Worm (Caenorhabditis elegans) whole organism, young adult: ENCODE measurements around the gene zfp-1.

ENCODE experiments used
- B0035.1 ChIP-seq: sonication (generic microtip); optimal IDR thresholded peaks from 2 replicates; lab custom pipeline; 2016; ENCODE audit warnings: missing genetic modification characterization, mild to moderate bottlenecking, missing compliant biosample characterization, missing genotype, missing genetic modification reagents
- F55B11.4 ChIP-seq: sonication (generic microtip); optimal IDR thresholded peaks from 2 replicates; lab custom pipeline; 2016; ENCODE audit warnings: missing compliant biosample characterization, missing genetic modification characterization, borderline replicate concordance; ENCODE audit not compliant: insufficient read depth
- ama-1 ChIP-seq, 3 experiments: fragments of 150-350 bp in 1 of 3; sonication (generic microtip) in 2 of 3; optimal IDR thresholded peaks; 2 replicates each; lab custom pipeline; 2014 to 2018; ENCODE audit warnings: missing biosample characterization in 2 of 3, missing genetic modification characterization in 2 of 3, missing genetic modification reagents in 2 of 3
- ccch-3 ChIP-seq: fragments of 200-800 bp; sonication (Bioruptor generic); optimal IDR thresholded peaks from 2 replicates; lab custom pipeline; 2018; ENCODE audit warnings: mild to moderate bottlenecking, missing genetic modification characterization, missing compliant biosample characterization
- ceh-100 ChIP-seq: fragments of 200-800 bp; sonication (Bioruptor generic); IDR thresholded peaks from 2 replicates; pipeline ENCODE4 v1.3.6; 2022; ENCODE audit warnings: missing genetic modification reagents, missing genetic modification characterization, missing compliant biosample characterization
- dpl-1 ChIP-seq: fragments of 150-350 bp; optimal IDR thresholded peaks from 2 replicates; lab custom pipeline; 2014; ENCODE audit warnings: missing biosample characterization, missing genetic modification reagents, missing genetic modification characterization
- hlh-26 ChIP-seq: fragments of 200-800 bp; sonication (Bioruptor generic); conservative IDR thresholded peaks from 2 replicates; pipeline ENCODE4 v1.3.6; 2022; ENCODE audit warnings: missing genetic modification reagents, missing genetic modification characterization, missing compliant biosample characterization
- lin-35 ChIP-seq, 3 experiments: fragments of 150-350 bp in 2 of 3; sonication (generic microtip) in 1 of 3; optimal IDR thresholded peaks; 2 replicates each; lab custom pipeline; 2014 to 2018; ENCODE audit warnings: missing biosample characterization in 3 of 3, missing genetic modification characterization in 3 of 3, missing genetic modification reagents in 3 of 3
- lsl-1 ChIP-seq: fragments of 200-800 bp; sonication (Bioruptor generic); optimal IDR thresholded peaks from 2 replicates; lab custom pipeline; 2018; ENCODE audit warnings: mild to moderate bottlenecking, missing genetic modification characterization, moderate library complexity, missing compliant biosample characterization
- nfya-1 ChIP-seq: sonication (generic microtip); optimal IDR thresholded peaks from 2 replicates; lab custom pipeline; 2017; ENCODE audit warnings: antibody characterized with exemption, missing compliant biosample characterization, missing genetic modification characterization, borderline replicate concordance; ENCODE audit not compliant: insufficient read depth
- snpc-4 ChIP-seq, 5 experiments: fragments of 150-350 bp in 1 of 5; sonication (generic microtip) in 4 of 5; optimal IDR thresholded peaks; 2 replicates each; lab custom pipeline; 2014 to 2018; ENCODE audit warnings: missing genetic modification characterization in 5 of 5, missing biosample characterization in 3 of 5, antibody characterized with exemption in 2 of 5, mild to moderate bottlenecking in 2 of 5, missing compliant biosample characterization in 2 of 5, missing genotype in 2 of 5, moderate library complexity in 2 of 5, missing genetic modification reagents in 1 of 5
- unc-62 ChIP-seq: fragments of 150-350 bp; optimal IDR thresholded peaks from 2 replicates; lab custom pipeline; 2014; ENCODE audit warnings: missing biosample characterization, missing genetic modification reagents, missing genetic modification characterization
- xnd-1 ChIP-seq: sonication (generic microtip); optimal IDR thresholded peaks from 2 replicates; lab custom pipeline; 2016; ENCODE audit warnings: missing genotype, missing genetic modification reagents, missing genetic modification characterization, missing compliant biosample characterization
- ztf-22 ChIP-seq: fragments of 200-800 bp; sonication (Bioruptor generic); optimal IDR thresholded peaks from 2 replicates; lab custom pipeline; 2018; ENCODE audit warnings: mild to moderate bottlenecking, missing genetic modification characterization, moderate library complexity, missing compliant biosample characterization

ce11 chrIII:8754682-8755081 is 36.7 kb upstream of the zfp-1 start, which contains the start of gene tomm-70:
- TF ChIP-seq lsl-1 (GFP tag; lab: Kevin White, UChicago), result no peak
- no peak for TF ChIP-seq ama-1 (optimal IDR thresholded peaks at IDR 0.05; lab: Kevin White, UChicago)
- no peak for TF ChIP-seq ama-1 (GFP tag; optimal IDR thresholded peaks at IDR 0.05; lab: Kevin White, UChicago)
- no peak for TF ChIP-seq ccch-3 (GFP tag; lab: Kevin White, UChicago)
- no peak for TF ChIP-seq unc-62 (GFP tag; lab: Kevin White, UChicago)
- no peak for TF ChIP-seq dpl-1 (GFP tag; lab: Kevin White, UChicago)
- no peak for TF ChIP-seq snpc-4 (GFP tag; optimal IDR thresholded peaks at IDR 0.05; lab: Kevin White, UChicago)
- no peak for TF ChIP-seq snpc-4 (tag; optimal IDR thresholded peaks at IDR 0.05; lab: Kevin White, UChicago)
- no peak for TF ChIP-seq lin-35 (GFP tag; optimal IDR thresholded peaks at IDR 0.05; lab: Kevin White, UChicago)
- TF ChIP-seq B0035.1 (tag; lab: Kevin White, UChicago), result no peak
- TF ChIP-seq F55B11.4 (tag; lab: Kevin White, UChicago), result no peak
- no peak for TF ChIP-seq ceh-100 (GFP tag; lab: Robert Waterston, UW)
- TF ChIP-seq ztf-22 (GFP tag; lab: Kevin White, UChicago), result no peak
- no peak for TF ChIP-seq xnd-1 (tag; lab: Kevin White, UChicago)
- no peak for TF ChIP-seq hlh-26
- TF ChIP-seq nfya-1 (tag; lab: Kevin White, UChicago), result no peak
